Worm (Caenorhabditis elegans) whole organism, L2 larva: ENCODE results near the gene C29G2.3.

ENCODE experiments used
- F13H6.1 ChIP-seq: sonication (generic microtip); optimal IDR thresholded peaks from 2 replicates; lab custom pipeline; 2016; ENCODE audit warnings: missing genetic modification characterization, missing compliant biosample characterization
- ZK546.5 ChIP-seq: sonication (generic microtip); optimal IDR thresholded peaks from 2 replicates; lab custom pipeline; 2017; ENCODE audit warnings: missing biosample characterization, missing genetic modification characterization
- blmp-1 ChIP-seq: sonication (generic microtip); optimal IDR thresholded peaks from 2 replicates; lab custom pipeline; 2017; ENCODE audit warnings: missing genetic modification characterization, mild to moderate bottlenecking, missing compliant biosample characterization, antibody characterized with exemption, moderate library complexity; ENCODE audit not compliant: insufficient read depth
- elt-1 ChIP-seq: fragments of 150-350 bp; optimal IDR thresholded peaks from 2 replicates; lab custom pipeline; 2014; ENCODE audit warnings: missing biosample characterization, missing genetic modification characterization
- fos-1 ChIP-seq: fragments of 150-350 bp; optimal IDR thresholded peaks from 2 replicates; lab custom pipeline; 2014; ENCODE audit warnings: missing biosample characterization, missing genetic modification characterization
- lin-39 ChIP-seq: fragments of 150-350 bp; optimal IDR thresholded peaks from 2 replicates; lab custom pipeline; 2014; ENCODE audit warnings: missing biosample characterization, missing genetic modification reagents, missing genetic modification characterization
- nhr-11 ChIP-seq: fragments of 150-350 bp; optimal IDR thresholded peaks from 2 replicates; lab custom pipeline; 2014; ENCODE audit warnings: missing biosample characterization, missing genetic modification characterization
- nhr-12 ChIP-seq: fragments of 150-350 bp; optimal IDR thresholded peaks from 2 replicates; lab custom pipeline; 2014; ENCODE audit warnings: missing biosample characterization, missing genetic modification characterization
- nhr-25 ChIP-seq: fragments of 150-350 bp; sonication (generic microtip); optimal IDR thresholded peaks from 3 replicates; lab custom pipeline; 2014; ENCODE audit warnings: missing biosample characterization, missing genetic modification characterization
- nhr-77 ChIP-seq: fragments of 150-350 bp; optimal IDR thresholded peaks from 2 replicates; lab custom pipeline; 2014; ENCODE audit warnings: missing biosample characterization, missing genetic modification characterization
- ztf-11 ChIP-seq: sonication (generic microtip); optimal IDR thresholded peaks from 2 replicates; lab custom pipeline; 2017; ENCODE audit warnings: missing biosample characterization, missing genetic modification characterization

DNA sequence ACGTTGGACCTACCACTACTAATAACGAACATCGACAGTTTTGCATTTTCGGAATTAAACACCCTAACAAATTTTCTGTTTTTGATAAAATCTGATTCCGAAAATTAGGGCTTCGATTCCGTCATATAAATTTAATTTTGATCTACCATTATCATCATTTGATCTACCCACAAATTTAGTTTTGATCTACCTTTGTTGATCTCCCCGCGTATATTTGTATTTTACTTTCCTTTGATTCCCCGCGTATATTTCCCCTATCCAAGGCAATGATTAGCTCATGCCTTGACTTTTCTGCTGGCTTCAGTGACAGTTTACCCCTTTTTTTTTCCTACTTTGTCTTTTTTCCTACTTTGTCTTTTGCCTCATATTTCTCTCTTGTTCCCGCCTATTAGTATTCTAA lies 9.1 kb downstream of the C29G2.3 start:
- TF ChIP-seq nhr-11 = no peak
- TF ChIP-seq blmp-1 = no peak
- no peak for TF ChIP-seq nhr-77 (tag; lab: Kevin White, UChicago)
- no peak for TF ChIP-seq fos-1 (tag; lab: Kevin White, UChicago)
- no peak for TF ChIP-seq ZK546.5 (tag; lab: Kevin White, UChicago)
- no peak for TF ChIP-seq nhr-12
- TF ChIP-seq nhr-25 (tag; lab: Kevin White, UChicago) = no peak
- no peak for TF ChIP-seq ztf-11 (tag; lab: Kevin White, UChicago)
- TF ChIP-seq lin-39 (tag; lab: Kevin White, UChicago) = no peak
- no peak for TF ChIP-seq elt-1 (tag; lab: Kevin White, UChicago)
- TF ChIP-seq F13H6.1 (tag; lab: Kevin White, UChicago) = no peak
